Worm (Caenorhabditis elegans) whole organism, L3 larva: ENCODE results near the gene F25E5.8.

ENCODE experiments used
- aly-2 ChIP-seq: fragments of 150-350 bp; optimal IDR thresholded peaks from 2 replicates; lab custom pipeline; 2014; ENCODE audit warnings: missing biosample characterization, missing genetic modification characterization
- ama-1 ChIP-seq: fragments of 150-350 bp; optimal IDR thresholded peaks from 2 replicates; lab custom pipeline; 2018
- daf-12 ChIP-seq: fragments of 150-350 bp; optimal IDR thresholded peaks from 2 replicates; lab custom pipeline; 2014; ENCODE audit warnings: missing biosample characterization, missing genetic modification reagents, missing genetic modification characterization
- mdl-1 ChIP-seq: fragments of 150-350 bp; optimal IDR thresholded peaks from 2 replicates; lab custom pipeline; 2014; ENCODE audit warnings: missing biosample characterization, missing genetic modification characterization
- nhr-76 ChIP-seq: fragments of 150-350 bp; sonication (generic microtip); optimal IDR thresholded peaks from 5 replicates; lab custom pipeline; 2014; ENCODE audit warnings: missing biosample characterization, missing genetic modification characterization
- pha-4 ChIP-seq: fragments of 150-350 bp; optimal IDR thresholded peaks from 2 replicates; lab custom pipeline; 2014; ENCODE audit warnings: missing biosample characterization, missing genetic modification reagents, missing genetic modification characterization
- pqm-1 ChIP-seq: fragments of 150-350 bp; optimal IDR thresholded peaks from 2 replicates; lab custom pipeline; 2017; ENCODE audit warnings: missing biosample characterization, missing genetic modification characterization, inconsistent platforms
- skn-1 ChIP-seq: fragments of 150-350 bp; optimal IDR thresholded peaks from 2 replicates; lab custom pipeline; 2014; ENCODE audit warnings: missing biosample characterization, missing genetic modification characterization
- snpc-4 ChIP-seq: fragments of 150-350 bp; optimal IDR thresholded peaks from 2 replicates; lab custom pipeline; 2014; ENCODE audit warnings: missing biosample characterization, missing genetic modification characterization
- tbx-2 ChIP-seq: sonication (generic microtip); optimal IDR thresholded peaks from 2 replicates; lab custom pipeline; 2016; ENCODE audit warnings: mild to moderate bottlenecking, missing genetic modification characterization, missing compliant biosample characterization
- unc-39 ChIP-seq: sonication (generic microtip); optimal IDR thresholded peaks from 4 replicates; lab custom pipeline; 2017; ENCODE audit warnings: missing biosample characterization, missing genetic modification characterization
- unc-62 ChIP-seq: fragments of 150-350 bp; sonication (generic microtip); optimal IDR thresholded peaks from 4 replicates; lab custom pipeline; 2014; ENCODE audit warnings: missing biosample characterization, missing genetic modification reagents, missing genetic modification characterization
- zag-1 ChIP-seq: fragments of 150-350 bp; optimal IDR thresholded peaks from 2 replicates; lab custom pipeline; 2014; ENCODE audit warnings: missing biosample characterization, missing genetic modification characterization
- ztf-11 ChIP-seq: fragments of 150-350 bp; optimal IDR thresholded peaks from 2 replicates; lab custom pipeline; 2014; ENCODE audit warnings: missing biosample characterization, missing genetic modification characterization

ce11 chrV:7455008-7455407 is 19.3 kb downstream of the F25E5.8 start, which contains the start of gene F25E5.2:
- no peak for TF ChIP-seq snpc-4 (tag; lab: Kevin White, UChicago)
- TF ChIP-seq aly-2 (tag; lab: Kevin White, UChicago): no peak
- no peak for TF ChIP-seq pha-4 (tag; lab: Kevin White, UChicago)
- no peak for TF ChIP-seq ztf-11 (tag; lab: Kevin White, UChicago)
- TF ChIP-seq mdl-1 (tag; lab: Kevin White, UChicago): no peak
- no peak for TF ChIP-seq unc-62 (GFP tag; lab: Kevin White, UChicago)
- no peak for TF ChIP-seq tbx-2
- TF ChIP-seq skn-1 (tag; lab: Kevin White, UChicago): no peak
- no peak for TF ChIP-seq unc-39 (tag; lab: Kevin White, UChicago)
- TF ChIP-seq zag-1 (tag; lab: Kevin White, UChicago): no peak
- TF ChIP-seq pqm-1 (tag; lab: Kevin White, UChicago): no peak
- no peak for TF ChIP-seq nhr-76 (tag; lab: Kevin White, UChicago)
- no peak for TF ChIP-seq ama-1 (lab: Kevin White, UChicago)
- TF ChIP-seq daf-12 (tag; lab: Kevin White, UChicago): no peak
